Worm (Caenorhabditis elegans) whole organism, L4 larva: ENCODE data around the gene H01G02.4.

Experiments used
- R02D3.7 ChIP-seq: fragments of 150-350 bp; sonication (generic microtip); optimal IDR thresholded peaks from 3 replicates; lab custom pipeline; 2014; ENCODE audit warnings: missing biosample characterization, missing genetic modification characterization
- Y105C5A.15 ChIP-seq: fragments of 200-800 bp; sonication (Bioruptor generic); IDR thresholded peaks from 2 replicates; pipeline ENCODE4 v1.3.6; 2022; ENCODE audit warnings: missing genetic modification characterization, missing compliant biosample characterization
- aha-1 ChIP-seq: fragments of 150-350 bp; peaks from one replicate; lab custom pipeline; 2014; ENCODE audit warnings: missing biosample characterization, missing genetic modification characterization
- aly-2 ChIP-seq: sonication (generic microtip); optimal IDR thresholded peaks from 2 replicates; lab custom pipeline; 2018; ENCODE audit warnings: missing biosample characterization, missing genetic modification characterization
- ama-1 ChIP-seq: fragments of 150-350 bp; optimal IDR thresholded peaks from 2 replicates; lab custom pipeline; 2014; ENCODE audit warnings: inconsistent platforms, mixed read lengths
- fos-1 ChIP-seq: fragments of 150-350 bp; optimal IDR thresholded peaks from 2 replicates; lab custom pipeline; 2014; ENCODE audit warnings: missing biosample characterization, missing genetic modification characterization
- lir-3 ChIP-seq: sonication (generic microtip); optimal IDR thresholded peaks from 2 replicates; lab custom pipeline; 2016; ENCODE audit warnings: mild to moderate bottlenecking, missing genetic modification characterization, missing compliant biosample characterization

DNA sequence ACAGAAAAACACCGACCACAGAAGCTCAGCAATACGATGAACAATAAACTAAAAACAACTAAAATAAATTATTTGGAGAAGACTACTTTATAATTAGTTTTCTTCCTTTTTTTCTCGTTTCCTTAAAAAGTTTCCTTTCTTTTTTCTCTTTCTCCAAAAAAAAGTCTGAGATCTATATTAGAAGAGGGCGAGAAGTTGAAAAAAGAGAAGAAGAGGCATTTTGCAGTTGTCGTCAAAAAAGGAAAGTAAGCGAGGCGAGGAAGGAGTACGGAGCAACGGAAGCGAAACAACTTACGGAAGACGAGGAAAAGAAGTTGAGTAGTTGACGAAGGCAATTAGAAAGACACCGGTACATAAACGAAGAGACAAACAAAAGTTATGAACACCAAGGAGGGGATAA lies 7.0 kb downstream of the H01G02.4 start:
- TF ChIP-seq aha-1 (tag; lab: Kevin White, UChicago): no peak
- TF ChIP-seq ama-1: no peak
- TF ChIP-seq lir-3 (tag; lab: Kevin White, UChicago): no peak
- TF ChIP-seq fos-1: no peak
- TF ChIP-seq R02D3.7: no peak
- no peak for TF ChIP-seq aly-2 (tag; lab: Kevin White, UChicago)
- TF ChIP-seq Y105C5A.15 (GFP tag; lab: Robert Waterston, UW): no peak
